Fruit fly (Drosophila melanogaster): ENCODE measurements around the gene Uch-L5.
A peak's percentile ranks its signal among the peaks of the same experiment; 100 is the strongest.

Gene Uch-L5

DNA sequence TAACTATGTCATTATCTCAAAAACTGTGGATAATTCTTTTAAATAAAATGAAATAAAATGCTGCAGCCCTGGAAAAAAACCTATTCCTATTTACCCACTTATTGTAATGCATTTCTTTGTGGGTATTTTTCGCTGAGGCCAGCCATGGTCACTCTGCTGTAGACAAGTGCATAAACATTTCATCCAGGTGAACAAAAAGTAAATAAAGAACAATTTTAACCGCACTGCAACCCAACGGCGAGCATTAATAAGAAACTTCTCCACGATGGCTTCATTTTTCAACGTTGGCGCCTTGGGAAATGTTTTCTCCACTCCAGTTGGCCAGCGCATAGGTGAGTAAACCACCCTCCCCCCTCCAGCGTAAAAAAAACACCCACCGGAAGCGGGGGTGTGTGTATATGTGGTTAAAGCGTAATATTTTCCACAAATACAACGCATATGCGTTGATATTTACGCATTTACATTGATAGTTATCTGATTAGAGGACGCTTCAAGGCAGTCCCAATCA, 30.0 kb downstream of the Uch-L5 start, which contains the start of gene CG3529 (continued):
- TF ChIP-seq Lhr (GFP tag; optimal IDR thresholded peaks at IDR 0.05): peak; percentile 21
- no peak for TF ChIP-seq CG18619 (GFP tag; optimal IDR thresholded peaks at IDR 0.05)
- TF ChIP-seq CG7786 (GFP tag; optimal IDR thresholded peaks at IDR 0.05): peak; percentile 8
- no peak for TF ChIP-seq fd102C (GFP tag; optimal IDR thresholded peaks at IDR 0.05)
- peak; percentile 48 for TF ChIP-seq Hmr (GFP tag; optimal IDR thresholded peaks at IDR 0.05)

DNA sequence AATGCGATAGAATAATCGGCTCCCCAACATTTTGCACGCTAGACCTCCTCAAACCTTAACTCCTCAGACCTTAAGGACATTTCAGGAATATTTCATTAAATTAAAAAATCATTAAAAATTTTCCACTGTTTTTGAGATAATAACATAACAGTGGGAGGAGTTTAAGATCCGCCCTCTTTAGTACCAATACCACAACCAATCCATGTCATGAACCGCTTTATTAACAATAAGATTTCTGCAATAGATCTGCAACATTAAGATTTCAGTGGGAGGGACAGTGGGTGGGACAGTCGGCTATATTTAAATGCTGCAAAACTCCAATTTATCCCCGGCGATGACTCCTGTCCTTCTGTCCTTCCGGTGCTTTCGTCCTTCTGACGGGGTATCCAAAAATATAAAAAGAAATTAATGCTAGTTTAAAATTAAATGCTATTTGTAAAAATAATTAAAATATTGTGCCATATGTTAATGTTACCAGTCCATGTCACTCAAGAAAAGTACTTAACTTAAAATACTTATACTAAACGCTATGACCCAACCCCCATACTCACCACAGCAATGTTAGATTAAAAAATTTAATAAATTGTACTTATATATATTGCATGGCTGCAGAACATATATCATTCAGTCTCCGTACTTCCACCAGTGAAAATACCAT, 34.0 kb downstream of the Uch-L5 start, which contains the start of gene Srg3:
Gene Srg3, plus strand, starts transcription at position 608 of the 658 bp plus-strand sequence.
- TF ChIP-seq CG8765 (GFP tag; IDR thresholded peaks at IDR 0.05) (no peak), CG18011 (GFP tag; optimal IDR thresholded peaks at IDR 0.05) (peak; percentile 13), CG6791 (GFP tag; IDR thresholded peaks at IDR 0.05; ENCODE audit: partially characterized antibody) (no peak), Trl (optimal IDR thresholded peaks at IDR 0.05) (no peak), Trl (GFP tag; optimal IDR thresholded peaks at IDR 0.05) (no peak), CG5180 (GFP tag; optimal IDR thresholded peaks at IDR 0.05) (no peak), dan (GFP tag; IDR thresholded peaks at IDR 0.05) (no peak), CG7987 (GFP tag; optimal IDR thresholded peaks at IDR 0.05) (no peak), dmrt99B (tag; optimal IDR thresholded peaks at IDR 0.05) (no peak), CG7271 (tag; optimal IDR thresholded peaks at IDR 0.05) (no peak), nmo (GFP tag; optimal IDR thresholded peaks at IDR 0.05) (no peak), CG13287 (GFP tag; IDR thresholded peaks at IDR 0.05; ENCODE audit: partially characterized antibody) (no peak), hkb (optimal IDR thresholded peaks at IDR 0.05) (peak; percentile 53), hkb (GFP tag; IDR thresholded peaks at IDR 0.05) (0 out of 2 replicates have a peak, but pooled peaks have one; percentile 6), CG18619 (GFP tag; optimal IDR thresholded peaks at IDR 0.05) (no peak), esg (GFP tag; conservative IDR thresholded peaks at IDR 0.05) (peak; percentile 11; the same call in 1 of the 2 replicates), toy (GFP tag; IDR thresholded peaks at IDR 0.05) (no peak), btn (GFP tag; optimal IDR thresholded peaks at IDR 0.05) (no peak), CG12236 (GFP tag; optimal IDR thresholded peaks at IDR 0.05) (no peak), Vsx1 (GFP tag; optimal IDR thresholded peaks at IDR 0.05) (no peak), CG31365 (tag; optimal IDR thresholded peaks at IDR 0.05) (no peak), row (GFP tag; IDR thresholded peaks at IDR 0.05) (peak; percentile 7), CG33213 (GFP tag; optimal IDR thresholded peaks at IDR 0.05) (no peak), ems (GFP tag; optimal IDR thresholded peaks at IDR 0.05) (peak; percentile 6), croc (GFP tag; conservative IDR thresholded peaks at IDR 0.05) (no peak), Elba2 (GFP tag; optimal IDR thresholded peaks at IDR 0.05) (peak; percentile 86), Dbx (GFP tag; IDR thresholded peaks at IDR 0.05) (no peak), CG4730 (GFP tag; IDR thresholded peaks at IDR 0.05) (no peak), Rfx (GFP tag; IDR thresholded peaks at IDR 0.05) (0 out of 2 replicates have a peak, but pooled peaks have one; percentile 4), her (GFP tag; optimal IDR thresholded peaks at IDR 0.05) (no peak), prd (optimal IDR thresholded peaks at IDR 0.05) (no peak), prd (GFP tag; IDR thresholded peaks at IDR 0.05) (no peak), CG11504 (tag; optimal IDR thresholded peaks at IDR 0.05) (peak; percentile 6), CG14014 (GFP tag; IDR thresholded peaks at IDR 0.05) (0 out of 2 replicates have a peak, but pooled peaks have one; percentile 6), C15 (GFP tag; IDR thresholded peaks at IDR 0.05) (no peak), org-1 (GFP tag; optimal IDR thresholded peaks at IDR 0.05) (no peak), CG8290 (GFP tag; optimal IDR thresholded peaks at IDR 0.05) (no peak), CG8290 (tag; optimal IDR thresholded peaks at IDR 0.05) (peak in 1 of 2 experiments; percentile 43), CG17568 (GFP tag; optimal IDR thresholded peaks at IDR 0.05) (no peak), pita (GFP tag; optimal IDR thresholded peaks at IDR 0.05) (peak; percentile 20), slbo (GFP tag; IDR thresholded peaks at IDR 0.05) (peak; percentile 60), gcm (GFP tag; optimal IDR thresholded peaks at IDR 0.05) (no peak), CG6689 (GFP tag; IDR thresholded peaks at IDR 0.05) (no peak), E2f1 (GFP tag; IDR thresholded peaks at IDR 0.05) (no peak), CG9932 (GFP tag; IDR thresholded peaks at IDR 0.05) (peak; percentile 47)
